Fruit fly (Drosophila melanogaster) whole organism, pupa: ENCODE results near the gene neur.

ENCODE experiments used
- CG10348 ChIP-seq: fragments of 200-800 bp; sonication (Bioruptor generic); IDR thresholded peaks from 2 replicates; pipeline ENCODE4 v1.3.6; 2022; ENCODE audit warnings: missing biosample characterization, missing genetic modification characterization
- CG14655 ChIP-seq: fragments of 200-800 bp; sonication (Bioruptor generic); optimal IDR thresholded peaks from 3 replicates; lab custom pipeline; 2017; ENCODE audit warnings: mild to moderate bottlenecking, missing biosample characterization, missing genetic modification reagents, missing genetic modification characterization
- CG17806 ChIP-seq: fragments of 200-800 bp; sonication (Bioruptor generic); optimal IDR thresholded peaks from 2 replicates; lab custom pipeline; 2018; ENCODE audit warnings: missing biosample characterization, mild to moderate bottlenecking, missing genetic modification characterization, moderate library complexity
- CG4496 ChIP-seq: fragments of 200-800 bp; sonication (Bioruptor generic); IDR thresholded peaks from 3 replicates; pipeline ENCODE4 v1.3.6; 2022; ENCODE audit warnings: missing biosample characterization, missing genetic modification characterization
- CG8159 ChIP-seq: fragments of 200-800 bp; sonication (Bioruptor generic); optimal IDR thresholded peaks from 3 replicates; lab custom pipeline; 2018; ENCODE audit warnings: missing biosample characterization, mild to moderate bottlenecking, missing genetic modification characterization, moderate library complexity
- CG8301 ChIP-seq: fragments of 200-800 bp; sonication (Bioruptor generic); optimal IDR thresholded peaks from 2 replicates; lab custom pipeline; 2018; ENCODE audit warnings: missing biosample characterization, mild to moderate bottlenecking, missing genetic modification characterization
- EcR ChIP-seq: fragments of 200-800 bp; sonication (Bioruptor generic); optimal IDR thresholded peaks from 3 replicates; lab custom pipeline; 2019; ENCODE audit warnings: missing biosample characterization, missing genetic modification characterization, mild to moderate bottlenecking, moderate library complexity, missing genetic modification reagents
- Ets98B ChIP-seq: fragments of 200-800 bp; sonication (Bioruptor generic); IDR thresholded peaks from 2 replicates; pipeline ENCODE4 v1.3.6; 2022; ENCODE audit warnings: missing biosample characterization, missing genetic modification characterization
- Pif1A ChIP-seq: fragments of 200-800 bp; sonication (Bioruptor generic); optimal IDR thresholded peaks from 3 replicates; lab custom pipeline; 2016; ENCODE audit warnings: missing biosample characterization, missing genetic modification characterization
- Pif1B ChIP-seq: fragments of 200-800 bp; sonication (Bioruptor generic); optimal IDR thresholded peaks from 3 replicates; lab custom pipeline; 2016; ENCODE audit warnings: missing biosample characterization, missing genetic modification characterization
- gl ChIP-seq: fragments of 200-800 bp; sonication (Bioruptor generic); optimal IDR thresholded peaks from 2 replicates; lab custom pipeline; 2018; ENCODE audit warnings: missing biosample characterization, mild to moderate bottlenecking, missing genetic modification characterization
- rn ChIP-seq: fragments of 200-800 bp; sonication (Bioruptor generic); IDR thresholded peaks from 2 replicates; pipeline ENCODE4 v1.3.6; 2022; ENCODE audit warnings: missing biosample characterization, missing genetic modification characterization

DNA sequence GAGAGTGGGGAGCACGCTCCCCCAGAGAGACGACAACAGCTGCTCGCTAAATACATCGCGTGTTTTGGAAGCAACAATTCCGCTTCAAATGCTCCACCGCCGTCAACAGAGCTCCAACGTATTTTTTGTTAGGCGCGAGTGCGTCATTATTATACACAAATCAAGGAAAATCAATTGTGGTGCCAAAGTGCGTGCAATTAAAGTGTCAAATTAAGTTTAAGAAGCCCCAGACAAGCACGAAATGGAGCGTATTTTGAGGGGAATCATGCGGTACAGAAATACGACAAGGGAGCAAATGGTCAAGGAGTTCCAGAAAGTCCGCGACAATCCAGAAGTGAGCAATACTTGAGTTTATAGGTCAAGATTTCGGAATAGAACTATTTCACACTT is 58.5 kb downstream of the neur start, which contains the start of gene CAHbeta:
- TF ChIP-seq rn (GFP tag; lab: Robert Waterston, UW) (no peak), Ets98B (peak; percentile 42; the same call in 1 of the 2 replicates), CG8159 (no peak), Pif1B (GFP tag; lab: Kevin White, UChicago) (no peak), CG4496 (GFP tag; lab: Robert Waterston, UW) (no peak), gl (no peak), Pif1A (GFP tag; lab: Kevin White, UChicago) (no peak), CG8301 (tag; lab: Kevin White, UChicago) (no peak), CG14655 (GFP tag; lab: Kevin White, UChicago) (no peak), CG17806 (tag; lab: Kevin White, UChicago) (no peak), EcR (GFP tag; lab: Kevin White, UChicago) (no peak), CG10348 (no peak)
